Fruit fly (Drosophila melanogaster) whole organism, embryonic: ENCODE measurements around the gene temp.

Experiments
- Ada2b ChIP-seq: fragments of 200-800 bp; sonication (Bioruptor generic); IDR thresholded peaks from 2 replicates; pipeline ENCODE4 v1.3.6; 2022; ENCODE audit warnings: missing biosample characterization, missing genetic modification characterization
- Bgb ChIP-seq: fragments of 200-800 bp; sonication (Bioruptor generic); IDR thresholded peaks from 2 replicates; pipeline ENCODE4 v1.3.6; 2022; ENCODE audit warnings: missing biosample characterization, missing genetic modification characterization; ENCODE audit not compliant: partially characterized antibody
- CG10147 ChIP-seq: fragments of 200-800 bp; sonication (Bioruptor generic); optimal IDR thresholded peaks from 2 replicates; lab custom pipeline; 2019; ENCODE audit warnings: missing biosample characterization, mild to moderate bottlenecking, missing genetic modification characterization, moderate library complexity
- CG12744 ChIP-seq: fragments of 200-800 bp; sonication (Bioruptor generic); optimal IDR thresholded peaks from 2 replicates; lab custom pipeline; 2016; ENCODE audit warnings: missing biosample characterization, missing genetic modification characterization
- CG13424 ChIP-seq: fragments of 200-800 bp; sonication (Bioruptor generic); optimal IDR thresholded peaks from 2 replicates; lab custom pipeline; 2019; ENCODE audit warnings: missing biosample characterization, mild to moderate bottlenecking, missing genetic modification characterization, moderate library complexity
- CG14014 ChIP-seq: fragments of 200-800 bp; sonication (Bioruptor generic); IDR thresholded peaks from 2 replicates; pipeline ENCODE4 v1.3.6; 2022; ENCODE audit warnings: missing biosample characterization, missing genetic modification characterization
- CG14667 ChIP-seq: fragments of 200-800 bp; sonication (Bioruptor generic); IDR thresholded peaks from 2 replicates; pipeline ENCODE4 v1.3.6; 2022; ENCODE audit warnings: missing biosample characterization, missing genetic modification characterization
- CG15269 ChIP-seq: fragments of 200-800 bp; sonication (Bioruptor generic); optimal IDR thresholded peaks from 2 replicates; lab custom pipeline; 2018; ENCODE audit warnings: missing biosample characterization, mild to moderate bottlenecking, missing genetic modification characterization, moderate library complexity
- CG17385 ChIP-seq: fragments of 200-800 bp; sonication (Bioruptor generic); optimal IDR thresholded peaks from 3 replicates; lab custom pipeline; 2018; ENCODE audit warnings: missing biosample characterization, mild to moderate bottlenecking, missing genetic modification characterization
- CG1792 ChIP-seq: fragments of 200-800 bp; sonication (Bioruptor generic); optimal IDR thresholded peaks from 2 replicates; lab custom pipeline; 2016; ENCODE audit warnings: missing biosample characterization, missing genetic modification characterization
- CG18011 ChIP-seq: fragments of 200-800 bp; sonication (Bioruptor generic); optimal IDR thresholded peaks from 2 replicates; lab custom pipeline; 2017; ENCODE audit warnings: missing biosample characterization, missing genetic modification characterization, mild to moderate bottlenecking, moderate library complexity, missing genotype
- CG18599 ChIP-seq: fragments of 200-800 bp; sonication (Bioruptor generic); optimal IDR thresholded peaks from 3 replicates; lab custom pipeline; 2017; ENCODE audit warnings: missing biosample characterization, missing genetic modification characterization, mild to moderate bottlenecking, moderate library complexity, missing genetic modification reagents
- CG2116 ChIP-seq: fragments of 200-800 bp; sonication (Bioruptor generic); optimal IDR thresholded peaks from 3 replicates; lab custom pipeline; 2018; ENCODE audit warnings: missing biosample characterization, mild to moderate bottlenecking, missing genetic modification characterization
- CG3838 ChIP-seq: fragments of 200-800 bp; sonication (Bioruptor generic); optimal IDR thresholded peaks from 3 replicates; lab custom pipeline; 2016; ENCODE audit warnings: missing biosample characterization, missing genetic modification characterization
- CG4282 ChIP-seq: fragments of 200-800 bp; sonication (Bioruptor generic); optimal IDR thresholded peaks from 2 replicates; lab custom pipeline; 2016; ENCODE audit warnings: missing biosample characterization, missing genetic modification characterization
- CG4707 ChIP-seq: fragments of 200-800 bp; sonication (Bioruptor generic); optimal IDR thresholded peaks from 2 replicates; lab custom pipeline; 2018; ENCODE audit warnings: missing biosample characterization, mild to moderate bottlenecking, missing genetic modification characterization, moderate library complexity
- CG5180 ChIP-seq: fragments of 200-800 bp; sonication (Bioruptor generic); optimal IDR thresholded peaks from 3 replicates; lab custom pipeline; 2017; ENCODE audit warnings: missing biosample characterization, missing genetic modification characterization, mild to moderate bottlenecking, moderate library complexity, missing genetic modification reagents
- CG7556 ChIP-seq: fragments of 200-800 bp; sonication (Bioruptor generic); optimal IDR thresholded peaks from 2 replicates; lab custom pipeline; 2017; ENCODE audit warnings: missing biosample characterization, mild to moderate bottlenecking, missing genetic modification characterization
- E2f1 ChIP-seq: fragments of 200-800 bp; sonication (Bioruptor generic); IDR thresholded peaks from 2 replicates; pipeline ENCODE4 v1.3.6; 2022; ENCODE audit warnings: missing biosample characterization, missing genetic modification characterization
- HHEX ChIP-seq: fragments of 200-800 bp; sonication (Bioruptor generic); optimal IDR thresholded peaks from 3 replicates; lab custom pipeline; 2017; ENCODE audit warnings: missing biosample characterization, mild to moderate bottlenecking, missing genetic modification characterization, missing genetic modification reagents
- Hand ChIP-seq: fragments of 200-800 bp; sonication (Bioruptor generic); optimal IDR thresholded peaks from 2 replicates; lab custom pipeline; 2017; ENCODE audit warnings: mild to moderate bottlenecking, missing biosample characterization, missing genetic modification reagents, missing genetic modification characterization
- Hr3 ChIP-seq: fragments of 200-800 bp; sonication (Bioruptor generic); optimal IDR thresholded peaks from 3 replicates; lab custom pipeline; 2016; ENCODE audit warnings: missing biosample characterization, missing genetic modification characterization
- Hr39 ChIP-seq: fragments of >200 bp; optimal IDR thresholded peaks from 2 replicates; lab custom pipeline; 2017
- Hr78 ChIP-seq, 2 experiments: fragments of 200-800 bp in 1 of 2; fragments of >200 bp in 1 of 2; sonication (Bioruptor generic) in 1 of 2; optimal IDR thresholded peaks; 2 replicates each; lab custom pipeline; 2017 to 2019; ENCODE audit warnings: missing biosample characterization in 2 of 2, missing genetic modification characterization in 2 of 2, mild to moderate bottlenecking in 1 of 2, moderate library complexity in 1 of 2
- Lhr ChIP-seq: fragments of 200-800 bp; sonication (Bioruptor generic); optimal IDR thresholded peaks from 3 replicates; lab custom pipeline; 2017; ENCODE audit warnings: mild to moderate bottlenecking, missing biosample characterization, missing genetic modification reagents, missing genetic modification characterization
- MTF-1 ChIP-seq: fragments of 200-800 bp; sonication (Bioruptor generic); optimal IDR thresholded peaks from 2 replicates; lab custom pipeline; 2018; ENCODE audit warnings: missing biosample characterization, mild to moderate bottlenecking, missing genetic modification characterization, borderline replicate concordance
- Neu2 ChIP-seq: fragments of 200-800 bp; sonication (Bioruptor generic); optimal IDR thresholded peaks from 3 replicates; lab custom pipeline; 2016; ENCODE audit warnings: missing biosample characterization, missing genetic modification characterization, borderline replicate concordance
- Side ChIP-seq: fragments of 200-800 bp; sonication (Bioruptor generic); optimal IDR thresholded peaks from 2 replicates; lab custom pipeline; 2016; ENCODE audit warnings: missing biosample characterization, missing genetic modification characterization
- Six4 ChIP-seq: fragments of 200-800 bp; sonication (Bioruptor generic); optimal IDR thresholded peaks from 2 replicates; lab custom pipeline; 2016; ENCODE audit warnings: missing biosample characterization, missing genetic modification characterization
- Spps ChIP-seq: fragments of 200-800 bp; sonication (Bioruptor generic); optimal IDR thresholded peaks from 2 replicates; lab custom pipeline; 2018; ENCODE audit warnings: missing biosample characterization, mild to moderate bottlenecking, missing genetic modification characterization
- Tbp ChIP-seq: fragments of >200 bp; optimal IDR thresholded peaks from 2 replicates; lab custom pipeline; 2018; ENCODE audit warnings: missing biosample characterization, missing genetic modification characterization
- abd-A ChIP-seq: fragments of 200-800 bp; sonication (Bioruptor generic); optimal IDR thresholded peaks from 3 replicates; lab custom pipeline; 2019; ENCODE audit warnings: missing biosample characterization, mild to moderate bottlenecking, missing genetic modification characterization, moderate library complexity
- amos ChIP-seq: fragments of 200-800 bp; sonication (Bioruptor generic); IDR thresholded peaks from 2 replicates; pipeline ENCODE4 v1.3.6; 2022; ENCODE audit warnings: missing biosample characterization, missing genetic modification characterization; ENCODE audit not compliant: partially characterized antibody
- chm ChIP-seq: fragments of 200-800 bp; sonication (Bioruptor generic); IDR thresholded peaks from 2 replicates; pipeline ENCODE4 v1.3.6; 2022; ENCODE audit warnings: missing biosample characterization, missing genetic modification characterization
- ci ChIP-seq: fragments of 200-800 bp; sonication (Bioruptor generic); IDR thresholded peaks from 3 replicates; pipeline ENCODE4 v1.3.6; 2022; ENCODE audit warnings: missing biosample characterization, missing genetic modification characterization
- crp ChIP-seq, 2 experiments: fragments of 200-800 bp; sonication (Bioruptor generic); optimal IDR thresholded peaks; 2 replicates in 1 of 2; 3 replicates in 1 of 2; lab custom pipeline; 2017; ENCODE audit warnings: missing biosample characterization in 2 of 2, missing genetic modification characterization in 2 of 2, mild to moderate bottlenecking in 1 of 2, moderate library complexity in 1 of 2
- gcm2 ChIP-seq: fragments of 200-800 bp; sonication (Bioruptor generic); optimal IDR thresholded peaks from 2 replicates; lab custom pipeline; 2016; ENCODE audit warnings: missing biosample characterization, missing genetic modification characterization
- gfzf ChIP-seq: fragments of 200-800 bp; sonication (Bioruptor generic); optimal IDR thresholded peaks from 2 replicates; lab custom pipeline; 2016; ENCODE audit warnings: missing biosample characterization, mild to moderate bottlenecking, missing genetic modification characterization, moderate library complexity
- h ChIP-seq: fragments of >200 bp; optimal IDR thresholded peaks from 2 replicates; lab custom pipeline; 2017
- ken ChIP-seq: fragments of 200-800 bp; sonication (Bioruptor generic); IDR thresholded peaks from 3 replicates; pipeline ENCODE4 v1.3.6; 2022; ENCODE audit warnings: missing biosample characterization, missing genetic modification characterization
- lab ChIP-seq: fragments of 200-800 bp; sonication (Bioruptor generic); optimal IDR thresholded peaks from 3 replicates; lab custom pipeline; 2017; ENCODE audit warnings: missing biosample characterization, missing genetic modification characterization, mild to moderate bottlenecking, moderate library complexity, missing genetic modification reagents
- org-1 ChIP-seq: fragments of 200-800 bp; sonication (Bioruptor generic); optimal IDR thresholded peaks from 2 replicates; lab custom pipeline; 2017; ENCODE audit warnings: missing biosample characterization, missing genetic modification characterization
- scrt ChIP-seq: fragments of 200-800 bp; sonication (Bioruptor generic); optimal IDR thresholded peaks from 2 replicates; lab custom pipeline; 2018; ENCODE audit warnings: missing biosample characterization, mild to moderate bottlenecking, missing genetic modification characterization, moderate library complexity
- seq ChIP-seq: fragments of 200-800 bp; sonication (Bioruptor generic); IDR thresholded peaks from 2 replicates; pipeline ENCODE4 v1.3.6; 2022; ENCODE audit warnings: missing biosample characterization, missing genetic modification characterization
- sisA ChIP-seq: fragments of 200-800 bp; sonication (Bioruptor generic); IDR thresholded peaks from 2 replicates; pipeline ENCODE4 v1.3.6; 2022; ENCODE audit warnings: missing biosample characterization, missing genetic modification characterization
- tap ChIP-seq: fragments of 200-800 bp; optimal IDR thresholded peaks from 3 replicates; lab custom pipeline; 2019; ENCODE audit warnings: missing biosample characterization, mild to moderate bottlenecking, missing genetic modification characterization, moderate library complexity
- ttk ChIP-seq: fragments of 200-800 bp; sonication (Bioruptor generic); IDR thresholded peaks from 2 replicates; pipeline ENCODE4 v2.1.2; 2022; ENCODE audit warnings: missing biosample characterization, missing genetic modification characterization
- usp ChIP-seq: fragments of >200 bp; optimal IDR thresholded peaks from 2 replicates; lab custom pipeline; 2017; ENCODE audit warnings: missing biosample characterization, missing genetic modification characterization
- wek ChIP-seq: fragments of 200-800 bp; sonication (Bioruptor generic); optimal IDR thresholded peaks from 3 replicates; lab custom pipeline; 2018; ENCODE audit warnings: missing biosample characterization, mild to moderate bottlenecking, missing genetic modification characterization, moderate library complexity

The temp gene

DNA sequence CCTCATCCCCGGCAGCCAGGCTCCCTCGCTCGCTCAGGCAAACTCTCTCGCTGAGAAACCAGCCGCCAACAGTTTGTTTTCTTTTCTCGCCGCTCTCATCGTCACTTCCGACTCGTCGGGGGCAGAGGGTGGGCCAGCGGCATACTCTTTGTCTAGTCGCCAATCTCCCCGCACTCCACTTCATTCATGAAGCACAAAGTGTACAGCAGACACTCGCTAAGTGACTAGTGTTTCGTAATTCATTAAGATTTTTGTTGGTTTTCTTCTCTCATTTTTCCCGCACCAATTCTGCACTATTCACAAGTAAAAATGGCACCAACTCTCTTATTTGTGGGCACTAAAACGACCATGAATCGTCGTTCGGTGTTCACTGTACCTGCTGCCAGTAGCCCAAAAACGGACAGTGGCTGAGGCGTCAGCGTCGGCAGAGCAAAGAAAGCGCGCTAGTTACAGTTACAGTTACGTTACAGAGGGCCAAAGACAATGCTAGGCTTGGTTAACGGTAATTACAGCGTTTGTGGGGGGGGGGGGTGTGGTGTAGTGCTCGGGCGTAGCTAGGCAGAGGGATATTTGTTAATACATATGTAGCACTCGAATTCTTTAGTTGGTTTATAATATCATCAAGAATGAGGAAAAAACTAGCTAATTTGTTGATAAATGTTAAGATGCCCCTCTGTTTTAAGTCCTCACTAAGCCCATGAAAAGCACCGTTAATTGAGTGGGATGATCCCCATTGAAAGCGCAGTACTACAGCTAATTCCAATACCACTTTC, 35.3 kb upstream of the temp start (continued):
- TF ChIP-seq usp (GFP tag; lab: Kevin White, UChicago): no peak
- peak; percentile 96 for TF ChIP-seq gcm2 (GFP tag; lab: Kevin White, UChicago)
- TF ChIP-seq MTF-1 (GFP tag; lab: Kevin White, UChicago): peak; percentile 97
- TF ChIP-seq Six4 (GFP tag; lab: Kevin White, UChicago): peak; percentile 99
- TF ChIP-seq abd-A (tag; lab: Kevin White, UChicago): peak; percentile 92
- peak; percentile 98 for TF ChIP-seq ttk (GFP tag; lab: Robert Waterston, UW)
- peak; percentile 97 for TF ChIP-seq CG12744 (GFP tag; lab: Kevin White, UChicago)
- no peak for TF ChIP-seq Tbp (GFP tag; lab: Kevin White, UChicago)
- TF ChIP-seq Hr78 (GFP tag; optimal IDR thresholded peaks at IDR 0.05; lab: Kevin White, UChicago): peak in 1 of 2 experiments; percentile 94
- peak; percentile 97 for TF ChIP-seq Hand (GFP tag; lab: Kevin White, UChicago)
- TF ChIP-seq ci (GFP tag; lab: Robert Waterston, UW): peak; percentile 99
- no peak for TF ChIP-seq h
- peak; percentile 98 for TF ChIP-seq Ada2b (GFP tag; lab: Robert Waterston, UW)
- TF ChIP-seq CG14667: peak; percentile 98
- peak; percentile 97 for TF ChIP-seq CG10147
- peak; percentile 99 for TF ChIP-seq sisA (GFP tag; lab: Robert Waterston, UW)
- peak; percentile 99 for TF ChIP-seq seq (GFP tag; lab: Robert Waterston, UW)
- TF ChIP-seq CG4282 (GFP tag; lab: Kevin White, UChicago): peak; percentile 98
- peak; percentile 99 for TF ChIP-seq chm (GFP tag; lab: Robert Waterston, UW)
- peak; percentile 91 for TF ChIP-seq CG5180 (GFP tag; lab: Kevin White, UChicago)
- peak; percentile 96 for TF ChIP-seq scrt (GFP tag; lab: Kevin White, UChicago)
- peak; percentile 84 for TF ChIP-seq CG2116 (GFP tag; lab: Kevin White, UChicago)
- peak; percentile 99 for TF ChIP-seq lab (GFP tag; lab: Kevin White, UChicago)
- peak; percentile 99 for TF ChIP-seq Hr3 (GFP tag; lab: Kevin White, UChicago)
- peak; percentile 99 for TF ChIP-seq tap (tag; lab: Kevin White, UChicago)
- TF ChIP-seq Side (GFP tag; lab: Kevin White, UChicago): peak; percentile 99
- peak; percentile 94 for TF ChIP-seq wek (GFP tag; lab: Kevin White, UChicago)
- TF ChIP-seq HHEX (GFP tag; lab: Kevin White, UChicago): peak; percentile 98
- peak; percentile 95 for TF ChIP-seq CG3838 (GFP tag; lab: Kevin White, UChicago)
- TF ChIP-seq CG15269 (tag; lab: Kevin White, UChicago): peak; percentile 99
- TF ChIP-seq Neu2 (GFP tag; lab: Kevin White, UChicago): peak; percentile 86
- peak; percentile 99 for TF ChIP-seq org-1 (GFP tag; lab: Kevin White, UChicago)
- peak; percentile 88 for TF ChIP-seq CG18011
- TF ChIP-seq Hr39: no peak
- no peak for TF ChIP-seq amos (GFP tag; lab: Robert Waterston, UW)
- TF ChIP-seq CG1792: peak; percentile 98
- TF ChIP-seq CG14014 (GFP tag; lab: Robert Waterston, UW): peak; percentile 98
- TF ChIP-seq crp (GFP tag; optimal IDR thresholded peaks at IDR 0.05; lab: Kevin White, UChicago): peak in 1 of 2 experiments; percentile 72
- TF ChIP-seq CG18599: peak; percentile 99
- peak; percentile 97 for TF ChIP-seq CG17385 (GFP tag; lab: Kevin White, UChicago)
- TF ChIP-seq gfzf (GFP tag; lab: Kevin White, UChicago): peak; percentile 41
- peak; percentile 94 for TF ChIP-seq Spps (tag; lab: Kevin White, UChicago)
- TF ChIP-seq CG7556 (GFP tag; lab: Kevin White, UChicago): peak; percentile 99
- peak; percentile 97 for TF ChIP-seq Lhr (GFP tag; lab: Kevin White, UChicago)
- peak; percentile 98 for TF ChIP-seq CG13424
- peak; percentile 99 for TF ChIP-seq ken
- peak; percentile 98 for TF ChIP-seq E2f1 (GFP tag; lab: Robert Waterston, UW)
- TF ChIP-seq Bgb (GFP tag; lab: Robert Waterston, UW): no peak; the same call in 1 of the 2 replicates
- TF ChIP-seq CG4707: peak; percentile 97
